Fruit fly (Drosophila melanogaster) whole organism, embryonic: ENCODE data around the gene CG14234.
A peak's percentile ranks its signal among the peaks of the same experiment; 100 is the strongest.

ENCODE experiments used
- ATbp ChIP-seq: fragments of 200-800 bp; sonication (Bioruptor generic); optimal IDR thresholded peaks from 2 replicates; lab custom pipeline; 2017; ENCODE audit warnings: missing biosample characterization, mild to moderate bottlenecking, missing genetic modification characterization, missing genetic modification reagents
- CG10147 ChIP-seq: fragments of 200-800 bp; sonication (Bioruptor generic); optimal IDR thresholded peaks from 2 replicates; lab custom pipeline; 2019; ENCODE audit warnings: missing biosample characterization, mild to moderate bottlenecking, missing genetic modification characterization, moderate library complexity
- CG10209 ChIP-seq: fragments of 200-800 bp; sonication (Bioruptor generic); optimal IDR thresholded peaks from 3 replicates; lab custom pipeline; 2017; ENCODE audit warnings: missing biosample characterization, mild to moderate bottlenecking, missing genetic modification characterization, missing genetic modification reagents
- CG10267 ChIP-seq: fragments of 200-800 bp; sonication (Bioruptor generic); optimal IDR thresholded peaks from 2 replicates; lab custom pipeline; 2018; ENCODE audit warnings: missing biosample characterization, mild to moderate bottlenecking, missing genetic modification characterization, moderate library complexity
- CG11504 ChIP-seq: fragments of 200-800 bp; sonication (Bioruptor generic); optimal IDR thresholded peaks from 3 replicates; lab custom pipeline; 2019; ENCODE audit warnings: missing biosample characterization, mild to moderate bottlenecking, missing genetic modification characterization, moderate library complexity
- CG12391 ChIP-seq: fragments of 200-800 bp; sonication (Bioruptor generic); optimal IDR thresholded peaks from 3 replicates; lab custom pipeline; 2018; ENCODE audit warnings: missing biosample characterization, mild to moderate bottlenecking, missing genetic modification characterization, moderate library complexity
- CG14965 ChIP-seq: fragments of 200-800 bp; sonication (Bioruptor generic); optimal IDR thresholded peaks from 2 replicates; lab custom pipeline; 2016; ENCODE audit warnings: missing biosample characterization, missing genetic modification characterization, borderline replicate concordance
- CG1602 ChIP-seq: fragments of 200-800 bp; sonication (Bioruptor generic); optimal IDR thresholded peaks from 3 replicates; lab custom pipeline; 2016; ENCODE audit warnings: missing biosample characterization, missing genetic modification characterization
- CG16813 ChIP-seq: fragments of 200-800 bp; sonication (Bioruptor generic); IDR thresholded peaks from 3 replicates; pipeline ENCODE4 v1.3.6; 2022; ENCODE audit warnings: missing biosample characterization, missing genetic modification characterization; ENCODE audit not compliant: partially characterized antibody
- CG17385 ChIP-seq: fragments of 200-800 bp; sonication (Bioruptor generic); optimal IDR thresholded peaks from 3 replicates; lab custom pipeline; 2018; ENCODE audit warnings: missing biosample characterization, mild to moderate bottlenecking, missing genetic modification characterization
- CG2875 ChIP-seq: fragments of 200-800 bp; sonication (Bioruptor generic); optimal IDR thresholded peaks from 2 replicates; lab custom pipeline; 2017; ENCODE audit warnings: missing biosample characterization, mild to moderate bottlenecking, missing genetic modification characterization, missing genetic modification reagents
- CG3163 ChIP-seq: fragments of 200-800 bp; sonication (Bioruptor generic); optimal IDR thresholded peaks from 3 replicates; lab custom pipeline; 2016; ENCODE audit warnings: missing biosample characterization, missing genetic modification characterization
- CG3281 ChIP-seq: fragments of 200-800 bp; sonication (Bioruptor generic); optimal IDR thresholded peaks from 3 replicates; lab custom pipeline; 2017; ENCODE audit warnings: missing biosample characterization, mild to moderate bottlenecking, missing genetic modification characterization
- CG33557 ChIP-seq: fragments of 200-800 bp; sonication (Bioruptor generic); optimal IDR thresholded peaks from 2 replicates; lab custom pipeline; 2019; ENCODE audit warnings: missing biosample characterization, mild to moderate bottlenecking, missing genetic modification characterization, moderate library complexity
- CG4820 ChIP-seq: fragments of 200-800 bp; sonication (Bioruptor generic); optimal IDR thresholded peaks from 3 replicates; lab custom pipeline; 2016; ENCODE audit warnings: missing biosample characterization, missing genetic modification characterization
- CG7963 ChIP-seq: fragments of 200-800 bp; sonication (Bioruptor generic); IDR thresholded peaks from 3 replicates; pipeline ENCODE4 v1.3.6; 2022; ENCODE audit warnings: missing biosample characterization, missing genetic modification characterization; ENCODE audit not compliant: partially characterized antibody
- CG8281 ChIP-seq: fragments of 200-800 bp; sonication (Bioruptor generic); optimal IDR thresholded peaks from 2 replicates; lab custom pipeline; 2018; ENCODE audit warnings: missing biosample characterization, mild to moderate bottlenecking, missing genetic modification characterization, moderate library complexity
- CG8388 ChIP-seq: fragments of 200-800 bp; sonication (Bioruptor generic); optimal IDR thresholded peaks from 2 replicates; lab custom pipeline; 2019; ENCODE audit warnings: missing biosample characterization, mild to moderate bottlenecking, missing genetic modification characterization, moderate library complexity
- CG9727 ChIP-seq: fragments of 200-800 bp; sonication (Bioruptor generic); optimal IDR thresholded peaks from 3 replicates; lab custom pipeline; 2017; ENCODE audit warnings: missing biosample characterization, mild to moderate bottlenecking, missing genetic modification characterization
- CTCF ChIP-seq: fragments of 200-800 bp; sonication (Bioruptor generic); optimal IDR thresholded peaks from 2 replicates; lab custom pipeline; 2017; ENCODE audit warnings: missing biosample characterization, mild to moderate bottlenecking, missing genetic modification characterization, moderate library complexity
- Chrac-16 ChIP-seq: fragments of 200-800 bp; sonication (Bioruptor generic); optimal IDR thresholded peaks from 3 replicates; lab custom pipeline; 2016; ENCODE audit warnings: missing biosample characterization, missing genetic modification characterization
- Eip74EF ChIP-seq, 2 experiments: fragments of 200-800 bp in 1 of 2; fragments of >200 bp in 1 of 2; sonication (Bioruptor generic) in 1 of 2; optimal IDR thresholded peaks; 2 replicates each; lab custom pipeline; 2017 to 2019; ENCODE audit warnings: missing biosample characterization in 2 of 2, missing genetic modification characterization in 2 of 2, mild to moderate bottlenecking in 1 of 2, moderate library complexity in 1 of 2
- Ets65A ChIP-seq: fragments of 200-800 bp; sonication (Bioruptor generic); peaks from one replicate; lab custom pipeline; 2016; ENCODE audit warnings: missing biosample characterization, missing genetic modification characterization
- Ets97D ChIP-seq: fragments of 200-800 bp; sonication (Bioruptor generic); optimal IDR thresholded peaks from 3 replicates; lab custom pipeline; 2016; ENCODE audit warnings: missing biosample characterization, missing genetic modification characterization
- NfI ChIP-seq: fragments of 200-800 bp; sonication (Bioruptor generic); optimal IDR thresholded peaks from 3 replicates; lab custom pipeline; 2018; ENCODE audit warnings: missing biosample characterization, mild to moderate bottlenecking, missing genetic modification characterization, moderate library complexity
- Pdp1 ChIP-seq, 2 experiments: fragments of 200-800 bp; sonication (Bioruptor generic); optimal IDR thresholded peaks; 3 replicates each; lab custom pipeline; 2016; ENCODE audit warnings: missing biosample characterization in 2 of 2, missing genetic modification characterization in 2 of 2, mild to moderate bottlenecking in 1 of 2, moderate library complexity in 1 of 2
- Rfx ChIP-seq: fragments of 200-800 bp; sonication (Bioruptor generic); IDR thresholded peaks from 2 replicates; pipeline ENCODE4 v1.3.6; 2022; ENCODE audit warnings: missing biosample characterization, missing genetic modification characterization
- Side ChIP-seq: fragments of 200-800 bp; sonication (Bioruptor generic); optimal IDR thresholded peaks from 2 replicates; lab custom pipeline; 2016; ENCODE audit warnings: missing biosample characterization, missing genetic modification characterization
- Six4 ChIP-seq: fragments of 200-800 bp; sonication (Bioruptor generic); optimal IDR thresholded peaks from 2 replicates; lab custom pipeline; 2016; ENCODE audit warnings: missing biosample characterization, missing genetic modification characterization
- Spps ChIP-seq: fragments of 200-800 bp; sonication (Bioruptor generic); optimal IDR thresholded peaks from 2 replicates; lab custom pipeline; 2018; ENCODE audit warnings: missing biosample characterization, mild to moderate bottlenecking, missing genetic modification characterization
- Ssrp ChIP-seq: fragments of 200-800 bp; sonication (Bioruptor generic); optimal IDR thresholded peaks from 2 replicates; lab custom pipeline; 2018; ENCODE audit warnings: missing biosample characterization, mild to moderate bottlenecking, missing genetic modification characterization, moderate library complexity
- Taf1 ChIP-seq: fragments of 200-800 bp; sonication (Bioruptor generic); IDR thresholded peaks from 2 replicates; pipeline ENCODE4 v1.3.6; 2022; ENCODE audit warnings: missing biosample characterization, missing genetic modification characterization
- YL-1 ChIP-seq: fragments of 200-800 bp; sonication (Bioruptor generic); optimal IDR thresholded peaks from 3 replicates; lab custom pipeline; 2017; ENCODE audit warnings: missing biosample characterization, mild to moderate bottlenecking, missing genetic modification characterization
- amos ChIP-seq: fragments of 200-800 bp; sonication (Bioruptor generic); IDR thresholded peaks from 2 replicates; pipeline ENCODE4 v1.3.6; 2022; ENCODE audit warnings: missing biosample characterization, missing genetic modification characterization; ENCODE audit not compliant: partially characterized antibody
- bab2 ChIP-seq: fragments of 200-800 bp; sonication (Bioruptor generic); optimal IDR thresholded peaks from 2 replicates; lab custom pipeline; 2016; ENCODE audit warnings: missing biosample characterization, missing genetic modification characterization
- bowl ChIP-seq: fragments of 200-800 bp; sonication (Bioruptor generic); IDR thresholded peaks from 2 replicates; pipeline ENCODE4 v1.3.6; 2022; ENCODE audit warnings: missing biosample characterization, missing genetic modification characterization
- cato ChIP-seq: fragments of 200-800 bp; sonication (Bioruptor generic); optimal IDR thresholded peaks from 2 replicates; lab custom pipeline; 2016; ENCODE audit warnings: missing biosample characterization, missing genetic modification characterization, borderline replicate concordance
- dmrt99B ChIP-seq: fragments of 200-800 bp; sonication (Bioruptor generic); optimal IDR thresholded peaks from 2 replicates; lab custom pipeline; 2018; ENCODE audit warnings: missing biosample characterization, mild to moderate bottlenecking, missing genetic modification characterization, moderate library complexity
- gem ChIP-seq: fragments of 200-800 bp; sonication (Bioruptor generic); optimal IDR thresholded peaks from 2 replicates; lab custom pipeline; 2019; ENCODE audit warnings: missing biosample characterization, mild to moderate bottlenecking, missing genetic modification characterization, moderate library complexity
- lab ChIP-seq: fragments of 200-800 bp; sonication (Bioruptor generic); optimal IDR thresholded peaks from 3 replicates; lab custom pipeline; 2017; ENCODE audit warnings: missing biosample characterization, missing genetic modification characterization, mild to moderate bottlenecking, moderate library complexity, missing genetic modification reagents
- lilli ChIP-seq: fragments of 200-800 bp; sonication (Bioruptor generic); optimal IDR thresholded peaks from 3 replicates; lab custom pipeline; 2016; ENCODE audit warnings: missing biosample characterization, missing genetic modification characterization
- lmd ChIP-seq: fragments of 200-800 bp; sonication (Bioruptor generic); IDR thresholded peaks from 2 replicates; pipeline ENCODE4 v1.3.6; 2022; ENCODE audit warnings: missing biosample characterization, missing genetic modification characterization
- pho ChIP-seq: fragments of 200-800 bp; sonication (Bioruptor generic); optimal IDR thresholded peaks from 2 replicates; lab custom pipeline; 2016; ENCODE audit warnings: missing biosample characterization, missing genetic modification characterization
- pzg ChIP-seq: fragments of 200-800 bp; sonication (Bioruptor generic); optimal IDR thresholded peaks from 3 replicates; lab custom pipeline; 2018; ENCODE audit warnings: missing biosample characterization, mild to moderate bottlenecking, missing genetic modification characterization, moderate library complexity
- ro ChIP-seq: fragments of 200-800 bp; sonication (Bioruptor generic); IDR thresholded peaks from 2 replicates; pipeline ENCODE4 v1.3.6; 2022; ENCODE audit warnings: missing biosample characterization, missing genetic modification characterization
- scrt ChIP-seq: fragments of 200-800 bp; sonication (Bioruptor generic); optimal IDR thresholded peaks from 2 replicates; lab custom pipeline; 2018; ENCODE audit warnings: missing biosample characterization, mild to moderate bottlenecking, missing genetic modification characterization, moderate library complexity
- sna ChIP-seq: fragments of 200-800 bp; sonication (Bioruptor generic); IDR thresholded peaks from 2 replicates; pipeline ENCODE4 v1.3.6; 2022; ENCODE audit warnings: missing biosample characterization, missing genetic modification characterization; ENCODE audit not compliant: partially characterized antibody
- yki ChIP-seq: fragments of >200 bp; optimal IDR thresholded peaks from 3 replicates; lab custom pipeline; 2018
- zfh1 ChIP-seq: fragments of 200-800 bp; sonication (Bioruptor generic); IDR thresholded peaks from 3 replicates; pipeline ENCODE4 v1.3.6; 2022; ENCODE audit warnings: missing biosample characterization, missing genetic modification characterization

The CG14234 gene

DNA sequence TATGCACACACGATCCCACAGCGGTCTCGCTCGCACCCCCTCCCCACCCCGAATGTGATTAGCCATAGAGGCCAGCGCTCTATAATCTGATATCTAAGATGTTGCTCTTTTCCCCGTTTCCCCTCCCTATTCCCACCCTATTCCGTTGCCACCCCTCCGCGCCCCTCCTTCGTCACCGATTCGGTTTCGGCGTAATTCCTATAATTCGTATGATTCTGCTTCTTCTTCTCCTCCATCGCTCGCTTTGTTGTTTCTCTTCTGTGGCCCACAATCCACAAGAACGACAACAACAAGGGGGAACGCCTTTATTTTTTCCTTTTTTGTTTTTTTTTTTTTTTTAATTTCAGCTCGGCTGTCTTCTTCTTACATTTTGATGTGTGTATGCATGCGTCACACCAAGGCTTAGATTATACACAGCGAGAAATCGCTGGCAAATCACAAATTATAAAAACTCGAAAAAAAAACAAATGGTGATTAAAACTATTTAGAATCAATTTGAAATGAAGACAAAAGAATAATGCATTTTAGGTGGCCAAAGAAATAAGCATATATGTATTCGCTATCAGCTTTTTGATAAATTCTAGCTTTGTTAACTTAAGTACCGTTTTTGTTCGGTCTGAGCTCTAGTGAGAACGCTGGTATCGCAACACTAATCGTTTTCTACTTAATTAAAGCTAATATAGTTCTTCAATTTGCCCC, 34.6 kb downstream of the CG14234 start (continued):
- TF ChIP-seq CG7963 (GFP tag; lab: Robert Waterston, UW) (no peak), CTCF (GFP tag; lab: Kevin White, UChicago) (no peak), pzg (GFP tag; lab: Kevin White, UChicago) (no peak), ATbp (peak; percentile 25), CG33557 (GFP tag; lab: Kevin White, UChicago) (peak; percentile 47), lmd (GFP tag; lab: Robert Waterston, UW) (0 out of 2 replicates have a peak, but pooled peaks have one; percentile 37), lilli (GFP tag; lab: Kevin White, UChicago) (peak; percentile 46), Chrac-16 (peak; percentile 45), Ssrp (tag; lab: Kevin White, UChicago) (peak; percentile 52), bowl (GFP tag; lab: Robert Waterston, UW) (no peak), CG1602 (GFP tag; lab: Kevin White, UChicago) (peak; percentile 25), Ets97D (GFP tag; lab: Kevin White, UChicago) (no peak), scrt (GFP tag; lab: Kevin White, UChicago) (no peak), pho (GFP tag; lab: Kevin White, UChicago) (no peak), CG16813 (GFP tag; lab: Robert Waterston, UW) (no peak), CG4820 (peak; percentile 54), Six4 (peak; percentile 42), lab (GFP tag; lab: Kevin White, UChicago) (peak; percentile 15), CG14965 (no peak), gem (tag; lab: Kevin White, UChicago) (peak; percentile 73), amos (GFP tag; lab: Robert Waterston, UW) (no peak), Rfx (GFP tag; lab: Robert Waterston, UW) (no peak), Ets65A (GFP tag; lab: Kevin White, UChicago) (peak; percentile 74), zfh1 (GFP tag; lab: Robert Waterston, UW) (peak; percentile 65), CG10209 (GFP tag; lab: Kevin White, UChicago) (peak; percentile 30), CG9727 (GFP tag; lab: Kevin White, UChicago) (peak; percentile 71), Side (GFP tag; lab: Kevin White, UChicago) (peak; percentile 60), CG12391 (tag; lab: Kevin White, UChicago) (peak; percentile 58), Eip74EF (GFP tag; optimal IDR thresholded peaks at IDR 0.05; lab: Kevin White, UChicago) (no peak), yki (lab: Kevin White, UChicago) (no peak), CG10267 (tag; lab: Kevin White, UChicago) (peak; percentile 64), bab2 (peak; percentile 40), ro (GFP tag; lab: Robert Waterston, UW) (0 out of 2 replicates have a peak, but pooled peaks have one; percentile 10), CG3281 (GFP tag; lab: Kevin White, UChicago) (no peak), CG8281 (tag; lab: Kevin White, UChicago) (no peak), CG3163 (GFP tag; lab: Kevin White, UChicago) (peak; percentile 13), YL-1 (GFP tag; lab: Kevin White, UChicago) (no peak), dmrt99B (tag; lab: Kevin White, UChicago) (peak; percentile 34), CG8388 (GFP tag; lab: Kevin White, UChicago) (peak; percentile 57), CG10147 (GFP tag; lab: Kevin White, UChicago) (no peak), Pdp1 (GFP tag; optimal IDR thresholded peaks at IDR 0.05; lab: Kevin White, UChicago) (peak; percentile 25 to 59), Spps (tag; lab: Kevin White, UChicago) (peak; percentile 58), Taf1 (no peak), CG2875 (GFP tag; lab: Kevin White, UChicago) (peak; percentile 29), cato (no peak), NfI (no peak), sna (no peak), CG17385 (GFP tag; lab: Kevin White, UChicago) (peak; percentile 72), CG11504 (tag; lab: Kevin White, UChicago) (peak; percentile 32)
